Fruit fly (Drosophila melanogaster) whole organism, pupa: ENCODE data around the gene CG4297.

Experiments used
- CG34367 ChIP-seq: fragments of 200-800 bp; sonication (Bioruptor generic); optimal IDR thresholded peaks from 2 replicates; lab custom pipeline; 2018; ENCODE audit warnings: missing biosample characterization, mild to moderate bottlenecking, missing genetic modification characterization
- Pif1B ChIP-seq: fragments of 200-800 bp; sonication (Bioruptor generic); optimal IDR thresholded peaks from 3 replicates; lab custom pipeline; 2016; ENCODE audit warnings: missing biosample characterization, missing genetic modification characterization
- Snoo ChIP-seq: fragments of 200-800 bp; sonication (Bioruptor generic); optimal IDR thresholded peaks from 3 replicates; lab custom pipeline; 2017; ENCODE audit warnings: missing biosample characterization, mild to moderate bottlenecking, missing genetic modification characterization, inconsistent platforms

dm6 chr2L:493274-493673, 21.3 kb upstream of the CG4297 start:
- TF ChIP-seq Snoo (tag; lab: Kevin White, UChicago) (peak; percentile 7), CG34367 (tag; lab: Kevin White, UChicago) (no peak), Pif1B (no peak)
